Worm (Caenorhabditis elegans): ENCODE data around the gene C14C11.4.

ce11 chrV:5614724-5615123, 32.7 kb upstream of the C14C11.4 start, which contains the start of gene M03E7.3:
- TF ChIP-seq dox-1 (GFP tag; IDR thresholded peaks at IDR 0.05) (no peak), F49E8.2 (tag; optimal IDR thresholded peaks at IDR 0.05; ENCODE audit: insufficient read depth) (no peak), dpff-1 (tag; optimal IDR thresholded peaks at IDR 0.05) (no peak), hsf-1 (GFP tag; IDR thresholded peaks at IDR 0.05) (no peak), ccch-3 (GFP tag; optimal IDR thresholded peaks at IDR 0.05) (no peak), ztf-25 (GFP tag; IDR thresholded peaks at IDR 0.05) (no peak), C06A6.2 (GFP tag; conservative IDR thresholded peaks at IDR 0.05) (no peak), ama-1 (optimal IDR thresholded peaks at IDR 0.05) (no peak), ama-1 (GFP tag; optimal IDR thresholded peaks at IDR 0.05) (no peak), ceh-79 (tag; optimal IDR thresholded peaks at IDR 0.05) (no peak), sptf-2 (GFP tag; optimal IDR thresholded peaks at IDR 0.05) (no peak), madf-3 (GFP tag; IDR thresholded peaks at IDR 0.05) (no peak)
